Worm (Caenorhabditis elegans) whole organism, L1 larva: Measurements from ENCODE around the gene K12B6.4.

Source experiments
- Y116A8C.19 ChIP-seq: sonication (generic microtip); optimal IDR thresholded peaks from 2 replicates; lab custom pipeline; 2016; ENCODE audit warnings: missing compliant biosample characterization, missing genetic modification characterization, borderline replicate concordance
- aha-1 ChIP-seq: fragments of 150-350 bp; optimal IDR thresholded peaks from 2 replicates; lab custom pipeline; 2014; ENCODE audit warnings: missing biosample characterization, missing genetic modification characterization
- alr-1 ChIP-seq: fragments of 200-800 bp; sonication (Bioruptor generic); optimal IDR thresholded peaks from 2 replicates; lab custom pipeline; 2018; ENCODE audit warnings: borderline replicate concordance, mild to moderate bottlenecking, missing genetic modification characterization, missing compliant biosample characterization
- aly-2 ChIP-seq: fragments of 150-350 bp; optimal IDR thresholded peaks from 2 replicates; lab custom pipeline; 2014; ENCODE audit warnings: missing biosample characterization, missing genetic modification characterization
- blmp-1 ChIP-seq: fragments of 150-350 bp; optimal IDR thresholded peaks from 2 replicates; lab custom pipeline; 2014; ENCODE audit warnings: missing biosample characterization, missing genetic modification characterization
- ceh-90 ChIP-seq: sonication (generic microtip); optimal IDR thresholded peaks from 2 replicates; lab custom pipeline; 2016; ENCODE audit warnings: missing genetic modification characterization, missing compliant biosample characterization
- efl-1 ChIP-seq, 4 experiments: fragments of 150-350 bp; optimal IDR thresholded peaks in 3 of 4; peaks in 1 of 4; 1 replicate in 1 of 4; 2 replicates in 3 of 4; lab custom pipeline; 2014; ENCODE audit warnings: missing biosample characterization in 2 of 4, missing genetic modification characterization in 2 of 4, missing genetic modification reagents in 2 of 4
- elt-3 ChIP-seq, 6 experiments: fragments of 150-350 bp in 1 of 6; sonication (generic microtip); optimal IDR thresholded peaks; 2 replicates each; lab custom pipeline; 2017 to 2018; ENCODE audit warnings: missing biosample characterization in 6 of 6, missing genetic modification characterization in 6 of 6, inconsistent platforms in 1 of 6
- fkh-8 ChIP-seq: sonication (generic microtip); optimal IDR thresholded peaks from 2 replicates; lab custom pipeline; 2016; ENCODE audit warnings: mild to moderate bottlenecking, missing genetic modification characterization, missing compliant biosample characterization
- grh-1 ChIP-seq: fragments of 200-800 bp; sonication (Bioruptor generic); IDR thresholded peaks from 2 replicates; pipeline ENCODE4 v1.3.6; 2022; ENCODE audit warnings: missing genetic modification reagents, missing genetic modification characterization, missing compliant biosample characterization
- hlh-4 ChIP-seq: sonication (generic microtip); optimal IDR thresholded peaks from 2 replicates; lab custom pipeline; 2016; ENCODE audit warnings: mild to moderate bottlenecking, missing genetic modification characterization, missing compliant biosample characterization
- irx-1 ChIP-seq: sonication (generic microtip); optimal IDR thresholded peaks from 2 replicates; lab custom pipeline; 2016; ENCODE audit warnings: missing genetic modification characterization, missing compliant biosample characterization
- isw-1 ChIP-seq: fragments of 200-800 bp; sonication (Bioruptor generic); IDR thresholded peaks from 2 replicates; pipeline ENCODE4 v1.3.6; 2022; ENCODE audit warnings: missing genetic modification characterization, missing compliant biosample characterization
- lin-13 ChIP-seq: fragments of 150-350 bp; optimal IDR thresholded peaks from 2 replicates; lab custom pipeline; 2014; ENCODE audit warnings: missing biosample characterization, missing genetic modification reagents, missing genetic modification characterization
- lin-14 ChIP-seq: fragments of 200-800 bp; sonication (Bioruptor generic); optimal IDR thresholded peaks from 2 replicates; lab custom pipeline; 2018; ENCODE audit warnings: mild to moderate bottlenecking, missing genetic modification characterization, moderate library complexity, missing compliant biosample characterization
- lin-35 ChIP-seq, 2 experiments: fragments of 150-350 bp; optimal IDR thresholded peaks; 2 replicates each; lab custom pipeline; 2014; ENCODE audit warnings: missing biosample characterization in 2 of 2, missing genetic modification characterization in 2 of 2, missing genetic modification reagents in 2 of 2
- lin-39 ChIP-seq: fragments of 150-350 bp; optimal IDR thresholded peaks from 2 replicates; lab custom pipeline; 2014; ENCODE audit warnings: missing biosample characterization, missing genetic modification reagents, missing genetic modification characterization
- lsy-2 ChIP-seq, 2 experiments: fragments of 150-350 bp; optimal IDR thresholded peaks; 2 replicates each; lab custom pipeline; 2014; ENCODE audit warnings: missing biosample characterization in 2 of 2, missing genetic modification characterization in 2 of 2
- mef-2 ChIP-seq: fragments of 150-350 bp; optimal IDR thresholded peaks from 2 replicates; lab custom pipeline; 2014; ENCODE audit warnings: missing biosample characterization, missing genetic modification characterization
- mep-1 ChIP-seq: fragments of 150-350 bp; optimal IDR thresholded peaks from 2 replicates; lab custom pipeline; 2014; ENCODE audit warnings: missing biosample characterization, missing genetic modification characterization
- nhr-20 ChIP-seq: sonication (generic microtip); optimal IDR thresholded peaks from 2 replicates; lab custom pipeline; 2016; ENCODE audit warnings: mild to moderate bottlenecking, missing genetic modification characterization, missing compliant biosample characterization
- nhr-47 ChIP-seq: sonication (generic microtip); optimal IDR thresholded peaks from 2 replicates; lab custom pipeline; 2016; ENCODE audit warnings: mild to moderate bottlenecking, missing genetic modification characterization, moderate library complexity, missing compliant biosample characterization
- nhr-76 ChIP-seq: sonication (generic microtip); optimal IDR thresholded peaks from 2 replicates; lab custom pipeline; 2017; ENCODE audit warnings: missing biosample characterization, missing genetic modification characterization
- nhr-85 ChIP-seq: sonication (generic microtip); peaks from one replicate; lab custom pipeline; 2016; ENCODE audit warnings: missing genetic modification characterization, inconsistent platforms, missing compliant biosample characterization
- nhr-90 ChIP-seq: sonication (generic microtip); optimal IDR thresholded peaks from 2 replicates; lab custom pipeline; 2016; ENCODE audit warnings: mild to moderate bottlenecking, missing genetic modification characterization, missing compliant biosample characterization; ENCODE audit not compliant: poor library complexity
- pag-3 ChIP-seq: sonication (generic microtip); optimal IDR thresholded peaks from 2 replicates; lab custom pipeline; 2017; ENCODE audit warnings: missing genetic modification characterization, mild to moderate bottlenecking, missing compliant biosample characterization, antibody characterized with exemption, borderline replicate concordance; ENCODE audit not compliant: insufficient read depth
- pqm-1 ChIP-seq: sonication (generic microtip); optimal IDR thresholded peaks from 3 replicates; lab custom pipeline; 2017; ENCODE audit warnings: missing biosample characterization, missing genetic modification characterization
- snpc-4 ChIP-seq: fragments of 150-350 bp; optimal IDR thresholded peaks from 2 replicates; lab custom pipeline; 2014; ENCODE audit warnings: missing biosample characterization, missing genetic modification characterization
- snu-23 ChIP-seq: sonication (generic microtip); optimal IDR thresholded peaks from 2 replicates; lab custom pipeline; 2016; ENCODE audit warnings: missing genetic modification characterization, missing compliant biosample characterization
- sox-4 ChIP-seq: sonication (generic microtip); optimal IDR thresholded peaks from 2 replicates; lab custom pipeline; 2016; ENCODE audit warnings: missing genetic modification characterization, missing compliant biosample characterization
- sup-37 ChIP-seq: fragments of 200-800 bp; sonication (Bioruptor generic); optimal IDR thresholded peaks from 2 replicates; lab custom pipeline; 2018; ENCODE audit warnings: mild to moderate bottlenecking, missing genetic modification characterization, missing compliant biosample characterization
- tbx-2 ChIP-seq: sonication (generic microtip); optimal IDR thresholded peaks from 2 replicates; lab custom pipeline; 2016; ENCODE audit warnings: missing genetic modification characterization, missing compliant biosample characterization
- unc-30 ChIP-seq: sonication (generic microtip); optimal IDR thresholded peaks from 2 replicates; lab custom pipeline; 2017; ENCODE audit warnings: missing biosample characterization, missing genetic modification characterization
- unc-86 ChIP-seq: sonication (generic microtip); optimal IDR thresholded peaks from 2 replicates; lab custom pipeline; 2016; ENCODE audit warnings: missing genetic modification characterization, missing compliant biosample characterization
- vab-15 ChIP-seq: sonication (generic microtip); optimal IDR thresholded peaks from 2 replicates; lab custom pipeline; 2017; ENCODE audit warnings: missing genotype, mild to moderate bottlenecking, missing genetic modification characterization, missing compliant biosample characterization
- zag-1 ChIP-seq: fragments of 150-350 bp; optimal IDR thresholded peaks from 2 replicates; lab custom pipeline; 2014; ENCODE audit warnings: missing biosample characterization, missing genetic modification characterization

K12B6.4 gene

DNA sequence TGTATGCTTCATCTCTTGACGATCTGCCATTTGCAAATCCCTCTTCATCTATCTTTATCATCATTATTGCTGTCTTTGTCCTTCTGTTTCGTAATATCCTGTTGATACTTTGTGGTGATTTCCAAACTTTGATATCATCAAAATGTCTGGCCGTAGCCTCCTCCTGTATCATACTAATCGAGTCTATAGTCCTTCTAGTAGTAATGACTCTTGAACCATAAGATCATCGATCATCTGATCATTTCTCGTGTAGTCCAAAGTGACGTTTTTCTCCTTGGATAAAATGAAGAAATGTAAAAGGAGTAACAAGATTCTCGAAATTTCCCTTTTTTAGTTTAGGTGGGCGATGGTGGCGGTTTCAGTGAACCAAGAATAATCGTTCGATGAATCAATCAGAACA lies 38.3 kb upstream of the K12B6.4 start (continued):
- no peak for TF ChIP-seq fkh-8 (tag; lab: Kevin White, UChicago)
- TF ChIP-seq mef-2 (tag; lab: Kevin White, UChicago) = no peak
- TF ChIP-seq nhr-90 (tag; lab: Kevin White, UChicago) = peak; percentile 26
- TF ChIP-seq pag-3 (tag; lab: Kevin White, UChicago) = no peak
- TF ChIP-seq tbx-2 (tag; lab: Kevin White, UChicago) = peak; percentile 16
- TF ChIP-seq elt-3 (tag; optimal IDR thresholded peaks at IDR 0.05; lab: Kevin White, UChicago) = peak in 5 of 6 experiments; percentile 60 to 88 (median 84)
- no peak for TF ChIP-seq pqm-1 (tag; lab: Kevin White, UChicago)
- TF ChIP-seq snu-23 = peak; percentile 31
- TF ChIP-seq ceh-90 (tag; lab: Kevin White, UChicago) = no peak
- TF ChIP-seq nhr-76 (tag; lab: Kevin White, UChicago) = no peak
- peak in 1 of 2 experiments; percentile 38 for TF ChIP-seq lin-35 (GFP tag; optimal IDR thresholded peaks at IDR 0.05; lab: Kevin White, UChicago)
- TF ChIP-seq alr-1 (tag; lab: Kevin White, UChicago) = no peak
- TF ChIP-seq Y116A8C.19 (tag; lab: Kevin White, UChicago) = no peak
- TF ChIP-seq unc-30 (tag; lab: Kevin White, UChicago) = no peak
- TF ChIP-seq vab-15 (tag; lab: Kevin White, UChicago) = no peak
- TF ChIP-seq isw-1 (GFP tag; lab: Robert Waterston, UW) = no peak
- TF ChIP-seq irx-1 (tag; lab: Kevin White, UChicago) = no peak
- TF ChIP-seq, all 84 proteins: peak for 15

DNA sequence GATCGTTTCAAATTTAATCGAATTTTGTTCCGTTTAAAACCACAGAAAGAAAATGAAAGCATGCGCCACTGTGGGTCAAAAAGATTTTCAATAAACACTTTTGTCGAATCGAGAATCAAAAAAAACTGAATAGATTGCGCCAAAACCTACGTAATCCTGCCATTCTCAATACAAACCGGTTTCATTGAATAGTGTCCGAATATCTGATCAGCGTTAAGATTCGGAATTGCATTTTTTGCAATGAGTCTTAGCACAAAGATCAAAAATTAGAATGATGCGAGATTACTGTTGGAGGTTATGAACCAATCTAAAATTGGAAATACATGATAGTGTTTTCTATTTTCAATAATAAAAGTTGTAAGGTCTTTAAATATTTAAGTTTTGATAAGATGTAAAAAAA lies 36.9 kb upstream of the K12B6.4 start:
- TF ChIP-seq nhr-20 (tag; lab: Kevin White, UChicago) = peak; percentile 19
- TF ChIP-seq blmp-1 (tag; lab: Kevin White, UChicago) = peak; percentile 59
- TF ChIP-seq lsy-2 (tag; optimal IDR thresholded peaks at IDR 0.05; lab: Kevin White, UChicago) = no peak
- no peak for TF ChIP-seq sup-37 (GFP tag; lab: Kevin White, UChicago)
- peak; percentile 71 for TF ChIP-seq grh-1 (GFP tag; lab: Robert Waterston, UW)
- peak; percentile 38 for TF ChIP-seq lin-14 (GFP tag; lab: Kevin White, UChicago)
- TF ChIP-seq lin-35 (GFP tag; optimal IDR thresholded peaks at IDR 0.05; lab: Kevin White, UChicago) = no peak
- no peak for TF ChIP-seq unc-86 (tag; lab: Kevin White, UChicago)
- peak; percentile 87 for TF ChIP-seq nhr-85 (tag; lab: Kevin White, UChicago)

DNA sequence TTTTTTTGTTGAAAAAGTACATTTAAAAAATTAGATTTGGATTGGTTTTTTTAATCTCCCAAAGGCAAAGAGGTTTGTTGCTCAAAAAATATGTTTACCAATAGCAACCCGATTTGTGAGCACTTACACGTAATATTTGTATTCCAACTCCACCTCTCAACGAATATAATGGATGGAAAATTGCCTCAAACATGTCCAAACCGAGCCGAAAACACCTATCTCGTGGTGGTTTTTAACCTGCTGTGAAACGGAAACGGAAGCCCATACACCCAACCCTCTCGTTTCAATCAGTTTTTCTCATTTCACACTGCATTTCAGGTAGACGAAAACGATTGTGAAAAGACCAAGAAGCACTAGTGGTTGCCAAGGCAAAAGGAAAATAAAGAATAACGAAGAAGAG lies 35.6 kb upstream of the K12B6.4 start, which contains the start of gene cest-24:
Gene cest-24, plus strand, starts transcription at position 301 of the 400 bp plus-strand sequence.
- TF ChIP-seq aha-1 (tag; lab: Kevin White, UChicago) (no peak), hlh-4 (tag; lab: Kevin White, UChicago) (no peak), zag-1 (no peak)

DNA sequence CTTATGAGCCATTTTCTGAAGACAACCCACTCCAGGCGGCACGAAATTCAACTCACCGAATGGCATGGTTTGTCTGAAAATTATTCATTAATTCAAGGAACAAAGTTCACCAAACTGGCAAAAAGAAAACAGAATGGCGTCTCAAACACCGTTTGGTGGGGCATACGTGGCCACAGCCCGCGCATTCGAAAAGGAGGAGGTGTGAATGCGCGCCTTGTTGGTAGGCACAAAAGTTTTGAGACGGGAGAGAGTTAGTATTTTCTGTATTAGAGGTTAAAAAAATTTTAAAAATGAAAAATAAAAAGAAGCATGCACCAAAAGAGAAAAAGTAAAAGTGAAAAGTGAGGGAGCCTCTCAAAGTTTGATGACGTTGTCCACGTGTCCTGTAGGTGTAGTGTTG lies 30.9 kb upstream of the K12B6.4 start:
- TF ChIP-seq efl-1 (optimal IDR thresholded peaks at IDR 0.05; lab: Kevin White, UChicago) (no peak), efl-1 (GFP tag; optimal IDR thresholded peaks at IDR 0.05 in 1 of 2; lab: Kevin White, UChicago) (peak in 1 of 2 experiments; percentile 53), nhr-47 (tag; lab: Kevin White, UChicago) (no peak)

DNA sequence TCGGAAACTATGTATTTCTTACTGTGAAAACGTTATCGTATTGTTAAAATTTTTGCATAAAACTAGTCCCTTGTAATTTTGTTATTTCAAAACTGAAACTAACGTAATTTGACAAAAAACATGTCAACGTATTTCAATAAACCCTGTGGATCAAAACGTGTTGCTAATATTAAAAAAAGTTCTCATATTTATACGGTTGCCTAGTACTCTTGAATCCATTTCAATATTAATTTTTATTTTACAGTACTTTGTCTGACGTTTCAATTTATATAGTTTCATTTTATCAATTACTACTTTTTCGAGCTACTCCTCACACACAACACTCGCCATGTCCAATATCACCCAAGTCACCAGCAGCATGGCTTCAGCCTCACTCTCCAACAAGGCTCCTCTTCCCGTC lies 22.4 kb upstream of the K12B6.4 start, which contains the start of gene sago-1:
Gene sago-1, plus strand, starts transcription at position 301 of the 400 bp plus-strand sequence.
- no peak for TF ChIP-seq isw-1 (GFP tag; lab: Robert Waterston, UW)
- TF ChIP-seq sox-4 (tag; lab: Kevin White, UChicago) = no peak

DNA sequence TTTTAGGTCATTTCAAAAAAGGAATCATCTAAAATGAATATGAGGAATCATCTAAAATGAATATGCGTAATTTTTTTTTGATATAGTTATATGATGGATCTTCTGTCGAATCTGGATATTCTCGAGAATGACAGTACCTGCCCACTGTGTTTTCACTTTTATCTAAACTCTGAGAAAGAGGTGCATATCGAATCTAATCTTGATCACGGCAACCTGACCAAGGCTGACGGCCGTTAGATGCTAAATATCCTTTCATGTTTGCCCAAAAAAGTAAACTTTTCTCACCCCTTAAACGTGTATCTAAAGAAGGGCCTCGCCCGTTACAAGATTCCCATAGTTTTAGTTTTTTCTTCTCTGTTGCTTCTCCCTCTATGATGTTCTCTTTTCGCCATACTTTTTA lies 21.4 kb upstream of the K12B6.4 start:
- TF ChIP-seq blmp-1 (tag; lab: Kevin White, UChicago) (peak; percentile 68), lin-13 (GFP tag; lab: Kevin White, UChicago) (no peak), aly-2 (tag; lab: Kevin White, UChicago) (no peak), mep-1 (tag; lab: Kevin White, UChicago) (no peak), lin-39 (tag; lab: Kevin White, UChicago) (no peak), snpc-4 (tag; lab: Kevin White, UChicago) (no peak), nhr-47 (tag; lab: Kevin White, UChicago) (no peak), unc-86 (tag; lab: Kevin White, UChicago) (no peak)
- TF ChIP-seq, all 84 proteins: peak for 1
